Fruit fly (Drosophila melanogaster): ENCODE data around the gene CG4213.

The CG4213 gene

DNA sequence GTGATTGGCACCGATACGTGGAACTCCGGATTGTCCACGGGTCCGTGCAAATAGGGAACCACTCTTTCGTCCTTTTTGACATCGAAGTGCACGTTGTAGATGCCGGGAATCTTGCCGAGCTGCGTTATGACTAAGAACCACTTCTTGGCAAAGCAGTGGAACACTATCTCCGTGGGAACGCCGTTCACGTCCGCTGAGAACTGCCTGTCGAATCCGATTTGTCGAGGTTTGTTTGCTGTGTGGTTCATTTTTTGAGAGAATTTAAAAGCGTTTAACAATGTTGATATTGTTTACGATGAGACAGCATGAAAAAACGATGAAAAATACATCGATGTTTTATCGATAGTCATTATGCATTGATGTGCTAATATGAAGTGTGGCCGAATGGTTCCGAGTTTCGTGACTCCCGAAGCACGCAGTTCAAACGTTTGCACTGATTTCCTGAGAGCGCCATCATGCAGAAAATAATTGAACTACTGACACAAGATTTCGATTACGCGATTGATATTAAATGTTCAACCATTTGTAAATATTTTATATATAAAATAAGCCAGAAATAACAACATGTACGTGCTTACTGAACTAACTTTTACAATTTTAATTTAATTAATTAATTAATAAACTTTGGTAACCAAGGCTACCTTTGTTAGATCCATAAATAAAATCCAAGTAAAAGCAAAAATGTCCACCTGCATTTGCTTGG lies 19.3 kb upstream of the CG4213 start, which contains the start of the genes CG11885 and CG13692 (continued):
- TF ChIP-seq az2 (GFP tag; optimal IDR thresholded peaks at IDR 0.05) (peak; percentile 21), CG10543 (GFP tag; optimal IDR thresholded peaks at IDR 0.05) (no peak), eve (GFP tag; optimal IDR thresholded peaks at IDR 0.05) (no peak), sens (GFP tag) (peak; percentile 95), Nf-YB (GFP tag; optimal IDR thresholded peaks at IDR 0.05) (peak; percentile 17), chn (GFP tag; optimal IDR thresholded peaks at IDR 0.05) (no peak), CG15011 (GFP tag; optimal IDR thresholded peaks at IDR 0.05) (no peak), trem (tag; optimal IDR thresholded peaks at IDR 0.05) (peak; percentile 90), stwl (tag; optimal IDR thresholded peaks at IDR 0.05) (peak; percentile 100), CHES-1-like (GFP tag; optimal IDR thresholded peaks at IDR 0.05) (peak; percentile 68), Ada2b (GFP tag; IDR thresholded peaks at IDR 0.05) (no peak), CG1647 (GFP tag; optimal IDR thresholded peaks at IDR 0.05) (no peak), Ravus (GFP tag; IDR thresholded peaks at IDR 0.05) (no peak), klu (GFP tag; IDR thresholded peaks at IDR 0.05) (no peak), cato (GFP tag; optimal IDR thresholded peaks at IDR 0.05; ENCODE audit: borderline replicate concordance) (no peak), Abd-B (GFP tag; optimal IDR thresholded peaks at IDR 0.05) (peak; percentile 65), CG12769 (tag; optimal IDR thresholded peaks at IDR 0.05) (peak; percentile 44), ac (GFP tag; optimal IDR thresholded peaks at IDR 0.05) (no peak), insv (GFP tag; optimal IDR thresholded peaks at IDR 0.05) (peak in 1 of 2 experiments; percentile 58), CG14441 (GFP tag; IDR thresholded peaks at IDR 0.05) (no peak), lov (optimal IDR thresholded peaks at IDR 0.05) (no peak), lov (GFP tag; IDR thresholded peaks at IDR 0.05) (0 out of 3 replicates have a peak, but pooled peaks have one; percentile 51), hb (GFP tag; IDR thresholded peaks at IDR 0.05; ENCODE audit: partially characterized antibody) (peak; percentile 95), Asciz (GFP tag; optimal IDR thresholded peaks at IDR 0.05) (no peak), CG17186 (GFP tag; optimal IDR thresholded peaks at IDR 0.05) (peak; percentile 85), vnd (GFP tag; IDR thresholded peaks at IDR 0.05; ENCODE audit: partially characterized antibody) (peak; percentile 93), CG4424 (GFP tag; optimal IDR thresholded peaks at IDR 0.05) (peak; percentile 30), pita (GFP tag; optimal IDR thresholded peaks at IDR 0.05) (no peak), CG12219 (GFP tag; optimal IDR thresholded peaks at IDR 0.05) (peak; percentile 23), danr (GFP tag; IDR thresholded peaks at IDR 0.05) (no peak), CG15601 (tag; optimal IDR thresholded peaks at IDR 0.05) (peak; percentile 92), HLH4C (GFP tag; IDR thresholded peaks at IDR 0.05; ENCODE audit: partially characterized antibody) (peak; percentile 97), CG11247 (GFP tag; IDR thresholded peaks at IDR 0.05) (no peak), Tbp (GFP tag; optimal IDR thresholded peaks at IDR 0.05) (no peak), Xrp1 (GFP tag; IDR thresholded peaks at IDR 0.05) (no peak), CG11093 (GFP tag; IDR thresholded peaks at IDR 0.05) (no peak), CG1233 (GFP tag; optimal IDR thresholded peaks at IDR 0.05) (peak; percentile 25), YL-1 (GFP tag; optimal IDR thresholded peaks at IDR 0.05) (peak; percentile 82), CG11723 (GFP tag; optimal IDR thresholded peaks at IDR 0.05) (no peak), CG31388 (GFP tag; optimal IDR thresholded peaks at IDR 0.05) (no peak), ftz-f1 (GFP tag; optimal IDR thresholded peaks at IDR 0.05) (peak; percentile 58), kah (GFP tag; optimal IDR thresholded peaks at IDR 0.05) (no peak), CG13894 (tag; optimal IDR thresholded peaks at IDR 0.05) (peak; percentile 76), mirr (GFP tag; optimal IDR thresholded peaks at IDR 0.05) (peak; percentile 71), CG8281 (tag; optimal IDR thresholded peaks at IDR 0.05) (peak; percentile 76), lola (GFP tag; optimal IDR thresholded peaks at IDR 0.05) (peak in 1 of 3 experiments; percentile 2), Bdp1 (GFP tag; optimal IDR thresholded peaks at IDR 0.05) (no peak), CG10366 (GFP tag; IDR thresholded peaks at IDR 0.05) (no peak), tin (GFP tag; optimal IDR thresholded peaks at IDR 0.05) (no peak), CG31441 (GFP tag; IDR thresholded peaks at IDR 0.05) (peak; percentile 37; the same call in 1 of the 2 replicates)

Measured in whole organism, embryonic.